Worm (Caenorhabditis elegans): Measurements from ENCODE around the gene col-121.

Gene col-121

DNA sequence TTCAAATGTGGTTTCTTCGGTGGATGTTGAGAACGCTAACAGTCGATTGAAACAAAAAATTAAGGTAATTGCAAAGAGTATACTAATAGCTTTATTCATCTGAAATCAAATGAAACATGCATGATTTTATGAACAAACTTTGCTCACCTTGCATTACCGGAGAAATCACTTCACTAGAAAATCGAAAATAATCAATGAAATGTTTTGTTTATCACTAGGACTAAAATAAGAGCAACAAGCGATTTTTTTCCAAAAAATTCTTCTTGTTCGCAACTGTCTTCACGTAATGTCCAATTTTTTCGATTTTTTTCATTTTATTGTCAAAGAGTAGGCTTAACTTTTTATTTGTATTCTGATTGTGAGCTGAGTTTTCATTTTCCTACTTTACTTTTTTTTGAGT, 26.4 kb upstream of the col-121 start, which contains the start of gene F56D5.9:
TSS of gene F56D5.9 (minus strand) at position 101 of the 400 bp plus-strand sequence.
- TF ChIP-seq pha-4 (tag; optimal IDR thresholded peaks at IDR 0.05): no peak
- no peak for TF ChIP-seq sem-2 (GFP tag; optimal IDR thresholded peaks at IDR 0.05)
- TF ChIP-seq zip-8 (tag; optimal IDR thresholded peaks at IDR 0.05): no peak
- TF ChIP-seq mab-5 (tag; optimal IDR thresholded peaks at IDR 0.05): no peak
- TF ChIP-seq snpc-4 (tag; optimal IDR thresholded peaks at IDR 0.05): no peak
- no peak for TF ChIP-seq ceh-43 (GFP tag; optimal IDR thresholded peaks at IDR 0.05)
- no peak for TF ChIP-seq lin-32 (GFP tag; optimal IDR thresholded peaks at IDR 0.05)
- TF ChIP-seq nhr-2 (tag; optimal IDR thresholded peaks at IDR 0.05): no peak
- TF ChIP-seq sptf-1 (tag; optimal IDR thresholded peaks at IDR 0.05): no peak
- TF ChIP-seq nhr-237 (tag; optimal IDR thresholded peaks at IDR 0.05): no peak
- no peak for TF ChIP-seq nhr-28 (tag; optimal IDR thresholded peaks at IDR 0.05)
- no peak for TF ChIP-seq blmp-1 (tag; optimal IDR thresholded peaks at IDR 0.05)
- no peak for TF ChIP-seq ceh-39 (tag; optimal IDR thresholded peaks at IDR 0.05)

DNA sequence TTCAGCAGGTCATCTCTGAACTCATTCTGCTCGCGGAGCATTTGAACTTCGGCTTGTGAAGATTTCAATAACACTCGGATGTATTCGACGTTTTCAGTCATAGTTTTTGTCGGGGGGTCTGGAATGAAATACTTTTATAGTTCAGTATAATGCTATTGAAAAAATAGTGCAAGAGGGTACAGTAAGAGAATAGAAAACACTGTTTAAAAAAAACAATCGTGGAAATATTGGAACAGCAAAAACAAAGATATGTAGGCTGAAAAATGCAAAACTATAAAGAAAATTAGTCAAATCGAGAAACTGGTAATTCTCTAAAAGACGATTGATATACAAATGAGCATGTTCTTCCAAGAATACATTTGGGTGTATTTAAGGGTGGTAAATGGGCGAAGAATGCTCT, 12.0 kb upstream of the col-121 start, which contains the start of gene F56D5.5:
TSS of gene F56D5.5 (minus strand) at position 101 of the 400 bp plus-strand sequence.
- no peak for TF ChIP-seq lin-13 (tag; optimal IDR thresholded peaks at IDR 0.05)
- TF ChIP-seq sem-2 (GFP tag; optimal IDR thresholded peaks at IDR 0.05): no peak
- TF ChIP-seq nhr-2 (tag; optimal IDR thresholded peaks at IDR 0.05): no peak
- no peak for TF ChIP-seq M03D4.4 (tag; optimal IDR thresholded peaks at IDR 0.05)
- no peak for TF ChIP-seq mab-5 (tag; optimal IDR thresholded peaks at IDR 0.05)
- TF ChIP-seq mep-1 (tag; optimal IDR thresholded peaks at IDR 0.05): no peak
- no peak for TF ChIP-seq hlh-1 (tag; optimal IDR thresholded peaks at IDR 0.05)
- no peak for TF ChIP-seq ceh-39 (tag; optimal IDR thresholded peaks at IDR 0.05)

- TF ChIP-seq ceh-39 (tag; optimal IDR thresholded peaks at IDR 0.05) (no peak), ceh-83 (GFP tag; optimal IDR thresholded peaks at IDR 0.05) (no peak), M03D4.4 (tag; optimal IDR thresholded peaks at IDR 0.05) (no peak), nhr-76 (tag; optimal IDR thresholded peaks at IDR 0.05) (no peak), ces-1 (GFP tag; optimal IDR thresholded peaks at IDR 0.05) (no peak), snpc-4 (tag; optimal IDR thresholded peaks at IDR 0.05) (no peak), unc-120 (tag; optimal IDR thresholded peaks at IDR 0.05; ENCODE audit: poor library complexity, severe bottlenecking) (no peak), nhr-28 (tag; optimal IDR thresholded peaks at IDR 0.05) (no peak)
Measured at ce11 chrIV:9403761-9404420, 7.9 kb upstream of the col-121 start.

ce11 chrIV:9401715-9402114, 5.7 kb upstream of the col-121 start, which contains the start of gene F56D5.6:
TSS of gene F56D5.6 (plus strand) at chrIV:9401922.
- TF ChIP-seq hlh-1 (tag; optimal IDR thresholded peaks at IDR 0.05) (no peak), ces-1 (GFP tag; optimal IDR thresholded peaks at IDR 0.05) (no peak), nhr-28 (tag; optimal IDR thresholded peaks at IDR 0.05) (no peak), flh-1 (GFP tag; optimal IDR thresholded peaks at IDR 0.05) (no peak)

DNA sequence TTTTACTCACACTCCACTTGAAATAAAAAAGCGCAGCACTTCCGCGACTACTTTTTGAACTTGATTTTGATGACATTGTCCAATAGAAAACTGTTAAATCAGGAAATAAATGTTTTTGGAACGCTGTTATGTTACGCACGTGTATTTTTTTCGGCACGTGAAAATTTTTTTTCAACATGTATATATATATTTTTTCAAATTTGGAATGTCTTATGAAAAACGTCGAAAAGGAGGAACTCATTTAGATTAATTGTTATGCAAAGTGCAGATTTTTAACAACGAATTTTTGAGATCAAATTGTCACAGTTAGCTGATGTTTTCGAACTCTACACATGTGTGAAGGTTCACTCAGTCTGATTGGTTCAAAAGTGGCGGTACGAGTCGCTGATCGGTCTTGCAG, 2.5 kb upstream of the col-121 start, which contains the start of gene F56D5.2:
TSS of gene F56D5.2 (minus strand) at position 101 of the 400 bp plus-strand sequence.
- TF ChIP-seq tbx-8 (GFP tag; optimal IDR thresholded peaks at IDR 0.05) (no peak), elt-1 (tag; optimal IDR thresholded peaks at IDR 0.05; ENCODE audit: borderline replicate concordance, insufficient read depth) (no peak), lin-13 (tag; optimal IDR thresholded peaks at IDR 0.05) (no peak), unc-120 (tag; optimal IDR thresholded peaks at IDR 0.05; ENCODE audit: poor library complexity, severe bottlenecking) (no peak), unc-39 (tag; optimal IDR thresholded peaks at IDR 0.05) (no peak), ceh-83 (GFP tag; optimal IDR thresholded peaks at IDR 0.05) (no peak), flh-1 (GFP tag; optimal IDR thresholded peaks at IDR 0.05) (no peak), hlh-1 (tag; optimal IDR thresholded peaks at IDR 0.05) (no peak), lsy-2 (tag; optimal IDR thresholded peaks at IDR 0.05) (no peak), mep-1 (tag; optimal IDR thresholded peaks at IDR 0.05) (no peak), lin-32 (GFP tag; optimal IDR thresholded peaks at IDR 0.05) (no peak), unc-62 (GFP tag; optimal IDR thresholded peaks at IDR 0.05) (no peak), bed-3 (GFP tag; optimal IDR thresholded peaks at IDR 0.05) (no peak), mab-5 (tag; optimal IDR thresholded peaks at IDR 0.05) (no peak), snpc-4 (tag; optimal IDR thresholded peaks at IDR 0.05) (no peak)

ce11 chrIV:9397278-9397677, 1.3 kb upstream of the col-121 start, which contains the start of gene F56D5.3:
TSS of gene F56D5.3 (plus strand) at chrIV:9397578.
- TF ChIP-seq ztf-11 (tag; optimal IDR thresholded peaks at IDR 0.05) (no peak), ceh-39 (tag; optimal IDR thresholded peaks at IDR 0.05) (no peak), ham-2 (GFP tag; optimal IDR thresholded peaks at IDR 0.05) (no peak), zip-8 (tag; optimal IDR thresholded peaks at IDR 0.05) (no peak), elt-1 (tag; optimal IDR thresholded peaks at IDR 0.05; ENCODE audit: borderline replicate concordance, insufficient read depth) (no peak), unc-120 (tag; optimal IDR thresholded peaks at IDR 0.05; ENCODE audit: poor library complexity, severe bottlenecking) (no peak), lin-32 (GFP tag; optimal IDR thresholded peaks at IDR 0.05) (no peak), sem-2 (GFP tag; optimal IDR thresholded peaks at IDR 0.05) (no peak), elt-3 (tag; optimal IDR thresholded peaks at IDR 0.05) (no peak), ceh-43 (GFP tag; optimal IDR thresholded peaks at IDR 0.05) (no peak), mls-2 (tag; optimal IDR thresholded peaks at IDR 0.05) (no peak), nhr-237 (tag; optimal IDR thresholded peaks at IDR 0.05) (no peak), nhr-76 (tag; optimal IDR thresholded peaks at IDR 0.05) (no peak)

Data from whole organism, mixed stage, embryonic.